Fruit fly (Drosophila melanogaster) whole organism, embryonic: ENCODE measurements around the gene TMEM216.

Experiments
- ATbp ChIP-seq: fragments of 200-800 bp; sonication (Bioruptor generic); optimal IDR thresholded peaks from 2 replicates; lab custom pipeline; 2017; ENCODE audit warnings: missing biosample characterization, mild to moderate bottlenecking, missing genetic modification characterization, missing genetic modification reagents
- Ada2b ChIP-seq: fragments of 200-800 bp; sonication (Bioruptor generic); IDR thresholded peaks from 2 replicates; pipeline ENCODE4 v1.3.6; 2022; ENCODE audit warnings: missing biosample characterization, missing genetic modification characterization
- Awh ChIP-seq: fragments of 200-800 bp; sonication (Bioruptor generic); IDR thresholded peaks from 2 replicates; pipeline ENCODE4, ENCODE4 v1.3.6; 2022; ENCODE audit warnings: missing biosample characterization, missing genetic modification characterization
- B-H1 ChIP-seq: fragments of 200-800 bp; sonication (Bioruptor generic); IDR thresholded peaks from 3 replicates; pipeline ENCODE4 v1.3.6; 2022; ENCODE audit warnings: missing biosample characterization, missing genetic modification characterization
- CG10267 ChIP-seq: fragments of 200-800 bp; sonication (Bioruptor generic); optimal IDR thresholded peaks from 2 replicates; lab custom pipeline; 2018; ENCODE audit warnings: missing biosample characterization, mild to moderate bottlenecking, missing genetic modification characterization, moderate library complexity
- CG11093 ChIP-seq: fragments of 200-800 bp; sonication (Bioruptor generic); IDR thresholded peaks from 3 replicates; pipeline ENCODE4 v1.3.6; 2022; ENCODE audit warnings: missing biosample characterization, missing genetic modification characterization
- CG11695 ChIP-seq: fragments of 200-800 bp; sonication (Bioruptor generic); IDR thresholded peaks from 3 replicates; pipeline ENCODE4 v1.3.6; 2022; ENCODE audit warnings: missing biosample characterization, missing genetic modification characterization
- CG12391 ChIP-seq: fragments of 200-800 bp; sonication (Bioruptor generic); optimal IDR thresholded peaks from 3 replicates; lab custom pipeline; 2018; ENCODE audit warnings: missing biosample characterization, mild to moderate bottlenecking, missing genetic modification characterization, moderate library complexity
- CG12769 ChIP-seq: fragments of 200-800 bp; sonication (Bioruptor generic); optimal IDR thresholded peaks from 2 replicates; lab custom pipeline; 2019; ENCODE audit warnings: missing biosample characterization, mild to moderate bottlenecking, missing genetic modification characterization, moderate library complexity
- CG13296 ChIP-seq: fragments of 200-800 bp; sonication (Bioruptor generic); optimal IDR thresholded peaks from 3 replicates; lab custom pipeline; 2018; ENCODE audit warnings: missing biosample characterization, mild to moderate bottlenecking, missing genetic modification characterization
- CG17361 ChIP-seq: fragments of 200-800 bp; sonication (Bioruptor generic); IDR thresholded peaks from 3 replicates; pipeline ENCODE4 v1.3.6; 2022; ENCODE audit warnings: missing biosample characterization, missing genetic modification characterization
- CG17385 ChIP-seq: fragments of 200-800 bp; sonication (Bioruptor generic); optimal IDR thresholded peaks from 3 replicates; lab custom pipeline; 2018; ENCODE audit warnings: missing biosample characterization, mild to moderate bottlenecking, missing genetic modification characterization
- CG2712 ChIP-seq: fragments of 200-800 bp; optimal IDR thresholded peaks from 3 replicates; lab custom pipeline; 2019; ENCODE audit warnings: missing biosample characterization, mild to moderate bottlenecking, missing genetic modification characterization, moderate library complexity
- CG30431 ChIP-seq: fragments of 200-800 bp; sonication (Bioruptor generic); optimal IDR thresholded peaks from 2 replicates; lab custom pipeline; 2017; ENCODE audit warnings: missing biosample characterization, missing genetic modification characterization
- CG31441 ChIP-seq: fragments of 200-800 bp; sonication (Bioruptor generic); IDR thresholded peaks from 2 replicates; pipeline ENCODE4 v1.3.6; 2022; ENCODE audit warnings: missing biosample characterization, missing genetic modification characterization
- CG3281 ChIP-seq: fragments of 200-800 bp; sonication (Bioruptor generic); optimal IDR thresholded peaks from 3 replicates; lab custom pipeline; 2017; ENCODE audit warnings: missing biosample characterization, mild to moderate bottlenecking, missing genetic modification characterization
- CG4424 ChIP-seq: fragments of 200-800 bp; sonication (Bioruptor generic); optimal IDR thresholded peaks from 3 replicates; lab custom pipeline; 2016; ENCODE audit warnings: missing biosample characterization, missing genetic modification characterization
- CG4820 ChIP-seq: fragments of 200-800 bp; sonication (Bioruptor generic); optimal IDR thresholded peaks from 3 replicates; lab custom pipeline; 2016; ENCODE audit warnings: missing biosample characterization, missing genetic modification characterization
- CG4854 ChIP-seq: fragments of 200-800 bp; sonication (Bioruptor generic); optimal IDR thresholded peaks from 2 replicates; lab custom pipeline; 2016; ENCODE audit warnings: missing biosample characterization, missing genetic modification characterization, inconsistent platforms
- CG8944 ChIP-seq: fragments of 200-800 bp; sonication (Bioruptor generic); optimal IDR thresholded peaks from 3 replicates; lab custom pipeline; 2016; ENCODE audit warnings: missing biosample characterization, missing genetic modification characterization
- Doc3 ChIP-seq: fragments of 200-800 bp; sonication (Bioruptor generic); IDR thresholded peaks from 3 replicates; pipeline ENCODE4 v1.3.6; 2022; ENCODE audit warnings: missing biosample characterization, missing genetic modification characterization; ENCODE audit not compliant: partially characterized antibody
- E2f1 ChIP-seq: fragments of 200-800 bp; sonication (Bioruptor generic); IDR thresholded peaks from 2 replicates; pipeline ENCODE4 v1.3.6; 2022; ENCODE audit warnings: missing biosample characterization, missing genetic modification characterization
- Fer2 ChIP-seq: fragments of 200-800 bp; sonication (Bioruptor generic); optimal IDR thresholded peaks from 2 replicates; lab custom pipeline; 2018; ENCODE audit warnings: missing biosample characterization, mild to moderate bottlenecking, missing genetic modification characterization, moderate library complexity
- MTF-1 ChIP-seq: fragments of 200-800 bp; sonication (Bioruptor generic); optimal IDR thresholded peaks from 2 replicates; lab custom pipeline; 2018; ENCODE audit warnings: missing biosample characterization, mild to moderate bottlenecking, missing genetic modification characterization, borderline replicate concordance
- Meics ChIP-seq: fragments of 200-800 bp; sonication (Bioruptor generic); optimal IDR thresholded peaks from 2 replicates; lab custom pipeline; 2017; ENCODE audit warnings: missing biosample characterization, mild to moderate bottlenecking, missing genetic modification characterization
- Oli ChIP-seq: fragments of 200-800 bp; sonication (Bioruptor generic); optimal IDR thresholded peaks from 2 replicates; lab custom pipeline; 2018; ENCODE audit warnings: missing biosample characterization, mild to moderate bottlenecking, missing genetic modification characterization, moderate library complexity
- PHDP ChIP-seq: fragments of 200-800 bp; sonication (Bioruptor generic); optimal IDR thresholded peaks from 3 replicates; lab custom pipeline; 2018; ENCODE audit warnings: missing biosample characterization, mild to moderate bottlenecking, missing genetic modification characterization, moderate library complexity
- Ptx1 ChIP-seq: fragments of 200-800 bp; sonication (Bioruptor generic); IDR thresholded peaks from 2 replicates; pipeline ENCODE4 v1.3.6; 2022; ENCODE audit warnings: missing biosample characterization, missing genetic modification characterization
- Taf1 ChIP-seq: fragments of 200-800 bp; sonication (Bioruptor generic); IDR thresholded peaks from 2 replicates; pipeline ENCODE4 v1.3.6; 2022; ENCODE audit warnings: missing biosample characterization, missing genetic modification characterization
- Xbp1 ChIP-seq: fragments of 200-800 bp; sonication (Bioruptor generic); optimal IDR thresholded peaks from 3 replicates; lab custom pipeline; 2016; ENCODE audit warnings: missing biosample characterization, mild to moderate bottlenecking, missing genetic modification characterization
- Xrp1 ChIP-seq: fragments of 200-800 bp; sonication (Bioruptor generic); IDR thresholded peaks from 2 replicates; pipeline ENCODE4 v1.3.6; 2022; ENCODE audit warnings: missing biosample characterization, missing genetic modification characterization
- bcd ChIP-seq: fragments of 200-800 bp; sonication (Bioruptor generic); optimal IDR thresholded peaks from 2 replicates; lab custom pipeline; 2017; ENCODE audit warnings: missing biosample characterization, mild to moderate bottlenecking, missing genetic modification characterization
- caup ChIP-seq: fragments of 200-800 bp; sonication (Bioruptor generic); optimal IDR thresholded peaks from 3 replicates; lab custom pipeline; 2017; ENCODE audit warnings: missing biosample characterization, mild to moderate bottlenecking, missing genetic modification characterization, moderate library complexity; ENCODE audit not compliant: severe bottlenecking
- cg ChIP-seq: fragments of 200-800 bp; sonication (Bioruptor generic); optimal IDR thresholded peaks from 3 replicates; lab custom pipeline; 2019; ENCODE audit warnings: missing biosample characterization, mild to moderate bottlenecking, missing genetic modification characterization, moderate library complexity
- chm ChIP-seq: fragments of 200-800 bp; sonication (Bioruptor generic); IDR thresholded peaks from 2 replicates; pipeline ENCODE4 v1.3.6; 2022; ENCODE audit warnings: missing biosample characterization, missing genetic modification characterization
- ems ChIP-seq: fragments of 200-800 bp; sonication (Bioruptor generic); optimal IDR thresholded peaks from 3 replicates; lab custom pipeline; 2016; ENCODE audit warnings: missing biosample characterization, missing genetic modification characterization
- eve ChIP-seq, 2 experiments: fragments of >200 bp; optimal IDR thresholded peaks; 2 replicates each; lab custom pipeline; 2017; ENCODE audit warnings: missing biosample characterization in 2 of 2, missing genetic modification characterization in 2 of 2
- lab ChIP-seq: fragments of 200-800 bp; sonication (Bioruptor generic); optimal IDR thresholded peaks from 3 replicates; lab custom pipeline; 2017; ENCODE audit warnings: missing biosample characterization, missing genetic modification characterization, mild to moderate bottlenecking, moderate library complexity, missing genetic modification reagents
- nau ChIP-seq: fragments of 200-800 bp; sonication (Bioruptor generic); optimal IDR thresholded peaks from 3 replicates; lab custom pipeline; 2017; ENCODE audit warnings: missing biosample characterization, mild to moderate bottlenecking, missing genetic modification characterization, missing genetic modification reagents
- nerfin-1 ChIP-seq: fragments of 200-800 bp; sonication (Bioruptor generic); optimal IDR thresholded peaks from 3 replicates; lab custom pipeline; 2019; ENCODE audit warnings: missing biosample characterization, mild to moderate bottlenecking, missing genetic modification characterization, moderate library complexity
- odd ChIP-seq: fragments of 200-800 bp; sonication (Bioruptor generic); optimal IDR thresholded peaks from 2 replicates; lab custom pipeline; 2017; ENCODE audit warnings: missing biosample characterization, mild to moderate bottlenecking, missing genetic modification characterization
- otp ChIP-seq: fragments of 200-800 bp; sonication (Bioruptor generic); IDR thresholded peaks from 3 replicates; pipeline ENCODE4, ENCODE4 v1.3.6; 2022; ENCODE audit warnings: missing biosample characterization, missing genetic modification characterization
- phol ChIP-seq: fragments of 200-800 bp; sonication (Bioruptor generic); optimal IDR thresholded peaks from 3 replicates; lab custom pipeline; 2018; ENCODE audit warnings: missing biosample characterization, mild to moderate bottlenecking, missing genetic modification characterization, moderate library complexity
- pum ChIP-seq: fragments of 200-800 bp; sonication (Bioruptor generic); optimal IDR thresholded peaks from 2 replicates; lab custom pipeline; 2016; ENCODE audit warnings: missing biosample characterization, missing genetic modification characterization
- ranshi ChIP-seq: fragments of 200-800 bp; sonication (Bioruptor generic); IDR thresholded peaks from 2 replicates; pipeline ENCODE4 v1.3.6; 2022; ENCODE audit warnings: missing biosample characterization, missing genetic modification characterization
- sd ChIP-seq: fragments of 200-800 bp; sonication (Bioruptor generic); optimal IDR thresholded peaks from 3 replicates; lab custom pipeline; 2018; ENCODE audit warnings: missing biosample characterization, mild to moderate bottlenecking, missing genetic modification characterization, moderate library complexity
- shn ChIP-seq: fragments of 200-800 bp; sonication (Bioruptor generic); optimal IDR thresholded peaks from 3 replicates; lab custom pipeline; 2016; ENCODE audit warnings: missing biosample characterization, missing genetic modification characterization
- slbo ChIP-seq: fragments of 200-800 bp; sonication (Bioruptor generic); IDR thresholded peaks from 2 replicates; pipeline ENCODE4 v1.3.6; 2022; ENCODE audit warnings: missing biosample characterization, missing genetic modification characterization
- zfh2 ChIP-seq: fragments of 200-800 bp; sonication (Bioruptor generic); optimal IDR thresholded peaks from 2 replicates; lab custom pipeline; 2016; ENCODE audit warnings: missing biosample characterization, missing genetic modification characterization

Gene TMEM216

dm6 chr3R:8744198-8744597 lies 28.2 kb downstream of the TMEM216 start (continued):
- TF ChIP-seq Meics (GFP tag; lab: Kevin White, UChicago) (peak; percentile 35), Xbp1 (peak; percentile 61), Oli (peak; percentile 62), CG31441 (GFP tag; lab: Robert Waterston, UW) (peak; percentile 46; the same call in 1 of the 2 replicates), CG2712 (tag; lab: Kevin White, UChicago) (peak; percentile 59), CG12769 (tag; lab: Kevin White, UChicago) (peak; percentile 32), CG11093 (GFP tag; lab: Robert Waterston, UW) (0 out of 3 replicates have a peak, but pooled peaks have one; percentile 24), Ptx1 (GFP tag; lab: Robert Waterston, UW) (peak; percentile 77), slbo (peak; percentile 35; the same call in 1 of the 2 replicates), nau (GFP tag; lab: Kevin White, UChicago) (no peak), CG13296 (GFP tag; lab: Kevin White, UChicago) (peak; percentile 17), pum (GFP tag; lab: Kevin White, UChicago) (peak; percentile 31), CG30431 (GFP tag; lab: Kevin White, UChicago) (peak; percentile 22), CG11695 (GFP tag; lab: Robert Waterston, UW) (peak; percentile 42; the same call in 2 of the 3 replicates), CG8944 (GFP tag; lab: Kevin White, UChicago) (peak; percentile 51), CG10267 (tag; lab: Kevin White, UChicago) (peak; percentile 17), E2f1 (GFP tag; lab: Robert Waterston, UW) (peak; percentile 59; the same call in 1 of the 2 replicates), Taf1 (GFP tag; lab: Robert Waterston, UW) (0 out of 2 replicates have a peak, but pooled peaks have one; percentile 15), CG4424 (GFP tag; lab: Kevin White, UChicago) (peak; percentile 39), CG3281 (GFP tag; lab: Kevin White, UChicago) (peak; percentile 11), nerfin-1 (no peak), bcd (GFP tag; lab: Kevin White, UChicago) (peak; percentile 10), shn (peak; percentile 4), Xrp1 (peak; percentile 44), caup (peak; percentile 15), cg (GFP tag; lab: Kevin White, UChicago) (no peak), Fer2 (tag; lab: Kevin White, UChicago) (no peak), CG12391 (tag; lab: Kevin White, UChicago) (peak; percentile 43), CG4820 (GFP tag; lab: Kevin White, UChicago) (peak; percentile 45), PHDP (tag; lab: Kevin White, UChicago) (peak; percentile 52), sd (tag; lab: Kevin White, UChicago) (peak; percentile 8), Ada2b (GFP tag; lab: Robert Waterston, UW) (peak; percentile 65), odd (peak; percentile 14), MTF-1 (GFP tag; lab: Kevin White, UChicago) (no peak), lab (GFP tag; lab: Kevin White, UChicago) (peak; percentile 50), Doc3 (GFP tag; lab: Robert Waterston, UW) (no peak), phol (tag; lab: Kevin White, UChicago) (peak; percentile 37), B-H1 (GFP tag; lab: Robert Waterston, UW) (peak; percentile 11; the same call in 1 of the 3 replicates), ATbp (peak; percentile 61), CG17361 (0 out of 3 replicates have a peak, but pooled peaks have one; percentile 31), eve (GFP tag; optimal IDR thresholded peaks at IDR 0.05; lab: Kevin White, UChicago) (peak in 1 of 2 experiments; percentile 13), ems (GFP tag; lab: Kevin White, UChicago) (peak; percentile 20), Awh (GFP tag; lab: Robert Waterston, UW) (0 out of 2 replicates have a peak, but pooled peaks have one; percentile 62), chm (GFP tag; lab: Robert Waterston, UW) (peak; percentile 54; the same call in 1 of the 2 replicates), zfh2 (no peak), ranshi (GFP tag; lab: Robert Waterston, UW) (peak; percentile 61), CG4854 (GFP tag; lab: Kevin White, UChicago) (peak; percentile 12), CG17385 (GFP tag; lab: Kevin White, UChicago) (peak; percentile 30), otp (no peak)
